Worm (Caenorhabditis elegans): ENCODE measurements around the gene F20D6.15.

Gene F20D6.15

DNA sequence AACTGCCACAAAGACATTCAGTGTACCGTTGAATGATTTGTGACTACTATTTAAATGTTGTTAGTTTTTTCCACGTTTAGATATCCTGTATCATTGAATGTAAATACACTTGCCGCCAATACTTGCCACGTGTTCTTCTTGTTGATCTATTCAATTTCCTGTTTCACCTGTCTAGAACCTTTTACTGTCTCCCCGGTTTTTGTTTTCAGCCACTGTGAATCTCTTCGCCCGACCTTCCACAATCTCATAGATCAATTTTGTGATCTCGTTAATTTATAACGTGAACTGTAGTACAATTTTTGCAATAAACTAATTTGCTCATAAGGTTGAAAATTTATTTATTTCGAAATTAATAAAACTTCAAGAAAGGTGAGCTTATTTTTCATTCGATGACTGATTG lies 42.9 kb downstream of the F20D6.15 start, which contains the start of gene D1014.13:
Gene D1014.13 (plus strand): TSS at position 301 of the 400 bp plus-strand sequence.
- TF ChIP-seq alr-1 (tag; optimal IDR thresholded peaks at IDR 0.05) (no peak), lsy-2 (tag; optimal IDR thresholded peaks at IDR 0.05) (no peak), dmd-4 (tag; optimal IDR thresholded peaks at IDR 0.05) (no peak), nhr-10 (tag; optimal IDR thresholded peaks at IDR 0.05) (no peak), unc-39 (tag; optimal IDR thresholded peaks at IDR 0.05) (no peak), sma-3 (GFP tag; optimal IDR thresholded peaks at IDR 0.05) (no peak), lin-39 (tag; optimal IDR thresholded peaks at IDR 0.05) (no peak)

DNA sequence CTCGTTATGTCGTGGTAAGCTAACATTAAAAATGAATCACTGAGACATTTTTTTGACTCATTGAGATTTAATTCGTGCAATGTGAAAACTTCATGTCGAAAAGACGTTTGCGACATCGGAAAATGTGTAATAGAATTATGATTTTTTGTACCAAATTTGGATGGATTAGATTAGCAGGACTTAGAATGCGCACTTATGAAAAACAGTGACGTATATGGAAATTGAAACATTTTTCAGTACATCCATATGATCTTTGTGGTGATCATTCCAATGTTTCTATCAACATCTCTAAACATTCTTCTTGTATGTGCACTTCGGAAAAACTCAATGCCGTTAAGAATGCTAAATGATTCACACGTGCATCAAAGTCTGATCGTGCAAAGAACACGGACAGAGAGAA lies 43.8 kb downstream of the F20D6.15 start:
- TF ChIP-seq nhr-21 (tag; optimal IDR thresholded peaks at IDR 0.05) (no peak), alr-1 (tag; optimal IDR thresholded peaks at IDR 0.05) (no peak), lin-39 (tag; optimal IDR thresholded peaks at IDR 0.05) (no peak), nhr-10 (tag; optimal IDR thresholded peaks at IDR 0.05) (no peak), ztf-1 (GFP tag; conservative IDR thresholded peaks at IDR 0.05) (no peak), peb-1 (tag; optimal IDR thresholded peaks at IDR 0.05) (no peak), skn-1 (tag; optimal IDR thresholded peaks at IDR 0.05) (no peak)

DNA sequence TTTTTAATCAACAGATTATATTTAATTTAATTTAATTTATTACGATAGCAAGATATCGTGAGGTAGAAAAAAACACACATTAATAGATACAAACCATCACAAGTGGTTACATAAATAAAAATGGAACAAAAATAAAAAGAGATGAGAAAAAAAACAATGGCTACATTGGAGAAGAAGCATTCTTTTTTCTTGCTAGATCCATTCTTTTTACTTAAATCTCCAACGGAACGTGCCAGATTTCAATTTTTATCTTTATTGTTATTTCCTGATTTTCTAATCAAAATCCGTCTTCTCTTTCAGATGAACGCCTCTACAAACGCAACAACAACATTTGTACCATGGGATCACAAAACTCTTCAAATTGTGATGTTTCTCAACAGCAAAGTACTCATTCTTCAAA lies 44.7 kb downstream of the F20D6.15 start, which contains the start of gene D1014.2:
Gene D1014.2 (plus strand): TSS at position 301 of the 400 bp plus-strand sequence.
- no peak for TF ChIP-seq nhr-6 (tag; optimal IDR thresholded peaks at IDR 0.05)
- no peak for TF ChIP-seq alr-1 (tag; optimal IDR thresholded peaks at IDR 0.05)
- no peak for TF ChIP-seq nhr-237 (tag; optimal IDR thresholded peaks at IDR 0.05)
- TF ChIP-seq nhr-25 (tag; optimal IDR thresholded peaks at IDR 0.05) = no peak
- TF ChIP-seq ztf-1 (GFP tag; conservative IDR thresholded peaks at IDR 0.05) = no peak
- TF ChIP-seq sma-9 (GFP tag; optimal IDR thresholded peaks at IDR 0.05) = no peak
- TF ChIP-seq sma-9 (tag; optimal IDR thresholded peaks at IDR 0.05) = no peak
- no peak for TF ChIP-seq ama-1 (optimal IDR thresholded peaks at IDR 0.05)
- TF ChIP-seq R02D3.7 (tag; optimal IDR thresholded peaks at IDR 0.05) = no peak
- no peak for TF ChIP-seq ceh-16 (tag; optimal IDR thresholded peaks at IDR 0.05)
- TF ChIP-seq egl-27 (tag; optimal IDR thresholded peaks at IDR 0.05) = no peak
- no peak for TF ChIP-seq fos-1 (tag; optimal IDR thresholded peaks at IDR 0.05)
- no peak for TF ChIP-seq sma-3 (GFP tag; optimal IDR thresholded peaks at IDR 0.05)

Data from whole organism, L2 larva.